Worm (Caenorhabditis elegans) whole organism, young adult: ENCODE data around the gene R06B9.5.

ENCODE experiments used
- B0336.3 ChIP-seq: fragments of 200-800 bp; sonication (Bioruptor generic); IDR thresholded peaks from 2 replicates; pipeline ENCODE4 v1.3.6; 2022; ENCODE audit warnings: missing genetic modification characterization, missing compliant biosample characterization
- C06A6.2 ChIP-seq: fragments of 200-800 bp; sonication (Bioruptor generic); conservative IDR thresholded peaks from 2 replicates; pipeline ENCODE4 v1.3.6; 2022; ENCODE audit warnings: missing genetic modification characterization, missing compliant biosample characterization
- D2030.7 ChIP-seq: fragments of 200-800 bp; sonication (Bioruptor generic); IDR thresholded peaks from 2 replicates; pipeline ENCODE4 v1.3.6; 2022; ENCODE audit warnings: missing genetic modification reagents, missing genetic modification characterization, missing compliant biosample characterization
- F33H1.4 ChIP-seq: fragments of 200-800 bp; sonication (Bioruptor generic); IDR thresholded peaks from 2 replicates; pipeline ENCODE4 v1.3.6; 2022; ENCODE audit warnings: missing genetic modification reagents, missing genetic modification characterization, missing compliant biosample characterization
- F52B5.7 ChIP-seq: sonication (generic microtip); optimal IDR thresholded peaks from 2 replicates; lab custom pipeline; 2016; ENCODE audit warnings: mild to moderate bottlenecking, missing genetic modification characterization, missing compliant biosample characterization
- F55B11.4 ChIP-seq: sonication (generic microtip); optimal IDR thresholded peaks from 2 replicates; lab custom pipeline; 2016; ENCODE audit warnings: missing compliant biosample characterization, missing genetic modification characterization, borderline replicate concordance; ENCODE audit not compliant: insufficient read depth
- F57A8.1 ChIP-seq: fragments of 200-800 bp; sonication (Bioruptor generic); optimal IDR thresholded peaks from 2 replicates; lab custom pipeline; 2018; ENCODE audit warnings: mild to moderate bottlenecking, missing genetic modification characterization, moderate library complexity, missing compliant biosample characterization
- T07F8.4 ChIP-seq: sonication (generic microtip); optimal IDR thresholded peaks from 2 replicates; lab custom pipeline; 2016; ENCODE audit warnings: mild to moderate bottlenecking, missing genetic modification characterization, moderate library complexity, missing compliant biosample characterization
- Y67H2A.10 ChIP-seq: fragments of 200-800 bp; sonication (Bioruptor generic); conservative IDR thresholded peaks from 2 replicates; pipeline ENCODE4 v1.3.6; 2022; ENCODE audit warnings: missing genetic modification reagents, missing genetic modification characterization, missing compliant biosample characterization
- Y79H2A.3 ChIP-seq: fragments of 200-800 bp; sonication (Bioruptor generic); conservative IDR thresholded peaks from 2 replicates; pipeline ENCODE4 v1.3.6; 2022; ENCODE audit warnings: missing genetic modification reagents, missing genetic modification characterization, missing compliant biosample characterization
- Y95B8A.8 ChIP-seq: fragments of 200-800 bp; sonication (Bioruptor generic); IDR thresholded peaks from 2 replicates; pipeline ENCODE4 v1.3.6; 2022; ENCODE audit warnings: missing genetic modification reagents, missing genetic modification characterization, missing compliant biosample characterization
- aptf-2 ChIP-seq: fragments of 200-800 bp; sonication (Bioruptor generic); conservative IDR thresholded peaks from 2 replicates; pipeline ENCODE4 v1.3.6; 2022; ENCODE audit warnings: missing genetic modification reagents, missing genetic modification characterization, missing compliant biosample characterization
- attf-3 ChIP-seq: fragments of 200-800 bp; sonication (Bioruptor generic); conservative IDR thresholded peaks from 2 replicates; pipeline ENCODE4 v1.3.6; 2022; ENCODE audit warnings: missing genetic modification reagents, missing genetic modification characterization, missing compliant biosample characterization
- bed-1 ChIP-seq: fragments of 200-800 bp; sonication (Bioruptor generic); IDR thresholded peaks from 2 replicates; pipeline ENCODE4 v1.3.6; 2022; ENCODE audit warnings: missing genetic modification reagents, missing genetic modification characterization, missing compliant biosample characterization
- cebp-2 ChIP-seq: fragments of 200-800 bp; sonication (Bioruptor generic); IDR thresholded peaks from 2 replicates; pipeline ENCODE4 v1.3.6; 2022; ENCODE audit warnings: missing genetic modification characterization, missing compliant biosample characterization
- ceh-40 ChIP-seq: fragments of 200-800 bp; sonication (Bioruptor generic); IDR thresholded peaks from 2 replicates; pipeline ENCODE4 v1.3.6; 2022; ENCODE audit warnings: missing genetic modification characterization, missing compliant biosample characterization
- ceh-79 ChIP-seq: sonication (generic microtip); optimal IDR thresholded peaks from 2 replicates; lab custom pipeline; 2017; ENCODE audit warnings: mild to moderate bottlenecking, missing genetic modification characterization, missing compliant biosample characterization
- ceh-91 ChIP-seq: fragments of 200-800 bp; sonication (Bioruptor generic); IDR thresholded peaks from 2 replicates; pipeline ENCODE4 v1.3.6; 2022; ENCODE audit warnings: missing genetic modification reagents, missing genetic modification characterization, missing compliant biosample characterization
- chd-7 ChIP-seq: sonication (generic microtip); optimal IDR thresholded peaks from 2 replicates; lab custom pipeline; 2016; ENCODE audit warnings: mild to moderate bottlenecking, missing genetic modification characterization, moderate library complexity, missing compliant biosample characterization
- dpff-1 ChIP-seq: sonication (generic microtip); optimal IDR thresholded peaks from 2 replicates; lab custom pipeline; 2017; ENCODE audit warnings: mild to moderate bottlenecking, missing genetic modification characterization, missing compliant biosample characterization
- dpl-1 ChIP-seq: fragments of 150-350 bp; optimal IDR thresholded peaks from 2 replicates; lab custom pipeline; 2014; ENCODE audit warnings: missing biosample characterization, missing genetic modification reagents, missing genetic modification characterization
- egl-18 ChIP-seq: fragments of 200-800 bp; sonication (Bioruptor generic); IDR thresholded peaks from 2 replicates; pipeline ENCODE4 v1.3.6; 2022; ENCODE audit warnings: missing genetic modification reagents, missing genetic modification characterization, missing compliant biosample characterization
- egl-44 ChIP-seq: fragments of 200-800 bp; sonication (Bioruptor generic); IDR thresholded peaks from 2 replicates; pipeline ENCODE4 v1.3.6; 2022; ENCODE audit warnings: missing genetic modification reagents, missing genetic modification characterization, missing compliant biosample characterization
- egrh-3 ChIP-seq: fragments of 200-800 bp; sonication (Bioruptor generic); IDR thresholded peaks from 2 replicates; pipeline ENCODE4 v1.3.6; 2022; ENCODE audit warnings: missing genetic modification reagents, missing genetic modification characterization, missing compliant biosample characterization
- gei-17 ChIP-seq: fragments of 200-800 bp; sonication (Bioruptor generic); optimal IDR thresholded peaks from 2 replicates; lab custom pipeline; 2018; ENCODE audit warnings: mild to moderate bottlenecking, missing genetic modification characterization, missing compliant biosample characterization
- hlh-26 ChIP-seq: fragments of 200-800 bp; sonication (Bioruptor generic); conservative IDR thresholded peaks from 2 replicates; pipeline ENCODE4 v1.3.6; 2022; ENCODE audit warnings: missing genetic modification reagents, missing genetic modification characterization, missing compliant biosample characterization
- hmg-1.2 ChIP-seq: fragments of 200-800 bp; sonication (Bioruptor generic); IDR thresholded peaks from 2 replicates; pipeline ENCODE4 v1.3.6; 2022; ENCODE audit warnings: missing genetic modification reagents, missing genetic modification characterization, missing compliant biosample characterization
- hmg-20 ChIP-seq: fragments of 200-800 bp; sonication (Bioruptor generic); IDR thresholded peaks from 2 replicates; pipeline ENCODE4 v1.3.6; 2022; ENCODE audit warnings: missing genetic modification reagents, missing genetic modification characterization, missing compliant biosample characterization
- hrde-1 ChIP-seq: sonication (generic microtip); optimal IDR thresholded peaks from 2 replicates; lab custom pipeline; 2016; ENCODE audit warnings: missing genetic modification characterization, mild to moderate bottlenecking, missing compliant biosample characterization, moderate library complexity, missing genotype, missing genetic modification reagents, borderline replicate concordance
- hsf-1 ChIP-seq: fragments of 200-800 bp; sonication (Bioruptor generic); IDR thresholded peaks from 2 replicates; pipeline ENCODE4 v1.3.6; 2022; ENCODE audit warnings: missing genetic modification reagents, missing genetic modification characterization, missing compliant biosample characterization
- let-607 ChIP-seq, 2 experiments: fragments of 200-800 bp in 1 of 2; sonication (Bioruptor generic) in 1 of 2; sonication (generic microtip) in 1 of 2; optimal IDR thresholded peaks; 2 replicates each; lab custom pipeline; 2016 to 2018; ENCODE audit warnings: mild to moderate bottlenecking in 2 of 2, missing compliant biosample characterization in 2 of 2, missing genetic modification characterization in 2 of 2, moderate library complexity in 2 of 2, missing genotype in 1 of 2
- madf-6 ChIP-seq: fragments of 200-800 bp; sonication (Bioruptor generic); IDR thresholded peaks from 2 replicates; pipeline ENCODE4 v1.3.6; 2022; ENCODE audit warnings: missing genetic modification reagents, missing genetic modification characterization, missing compliant biosample characterization
- madf-8 ChIP-seq: fragments of 200-800 bp; sonication (Bioruptor generic); conservative IDR thresholded peaks from 2 replicates; pipeline ENCODE4 v1.3.6; 2022; ENCODE audit warnings: missing genetic modification reagents, missing genetic modification characterization, missing compliant biosample characterization
- mcd-1 ChIP-seq: fragments of 200-800 bp; sonication (Bioruptor generic); IDR thresholded peaks from 2 replicates; pipeline ENCODE4 v1.3.6; 2022; ENCODE audit warnings: missing genetic modification reagents, missing genetic modification characterization, missing compliant biosample characterization
- mxl-1 ChIP-seq: sonication (generic microtip); optimal IDR thresholded peaks from 2 replicates; lab custom pipeline; 2016; ENCODE audit warnings: missing genetic modification characterization, missing compliant biosample characterization
- nhr-179 ChIP-seq: sonication (generic microtip); optimal IDR thresholded peaks from 2 replicates; lab custom pipeline; 2016; ENCODE audit warnings: mild to moderate bottlenecking, missing genetic modification characterization, missing compliant biosample characterization
- nhr-90 ChIP-seq: sonication (generic microtip); optimal IDR thresholded peaks from 2 replicates; lab custom pipeline; 2016; ENCODE audit warnings: missing genotype, mild to moderate bottlenecking, missing genetic modification characterization, missing compliant biosample characterization
- pbrm-1 ChIP-seq: fragments of 200-800 bp; sonication (Bioruptor generic); IDR thresholded peaks from 2 replicates; pipeline ENCODE4 v1.3.6; 2022; ENCODE audit warnings: missing genetic modification reagents, missing genetic modification characterization, missing compliant biosample characterization
- snpc-1.1 ChIP-seq: sonication (generic microtip); optimal IDR thresholded peaks from 2 replicates; lab custom pipeline; 2017; ENCODE audit warnings: missing genetic modification characterization, mild to moderate bottlenecking, missing compliant biosample characterization, antibody characterized with exemption, moderate library complexity, missing genotype, missing genetic modification reagents; ENCODE audit not compliant: insufficient read depth
- snpc-4 ChIP-seq, 5 experiments: fragments of 150-350 bp in 1 of 5; sonication (generic microtip) in 4 of 5; optimal IDR thresholded peaks; 2 replicates each; lab custom pipeline; 2014 to 2018; ENCODE audit warnings: missing genetic modification characterization in 5 of 5, missing biosample characterization in 3 of 5, antibody characterized with exemption in 2 of 5, mild to moderate bottlenecking in 2 of 5, missing compliant biosample characterization in 2 of 5, missing genotype in 2 of 5, moderate library complexity in 2 of 5, missing genetic modification reagents in 1 of 5
- unc-62 ChIP-seq: fragments of 150-350 bp; optimal IDR thresholded peaks from 2 replicates; lab custom pipeline; 2014; ENCODE audit warnings: missing biosample characterization, missing genetic modification reagents, missing genetic modification characterization
- zim-3 ChIP-seq: sonication (generic microtip); optimal IDR thresholded peaks from 2 replicates; lab custom pipeline; 2017; ENCODE audit warnings: mild to moderate bottlenecking, missing genetic modification characterization, moderate library complexity, missing compliant biosample characterization
- ztf-25 ChIP-seq: fragments of 200-800 bp; sonication (Bioruptor generic); IDR thresholded peaks from 2 replicates; pipeline ENCODE4 v1.3.6; 2022; ENCODE audit warnings: missing genetic modification reagents, missing genetic modification characterization, missing compliant biosample characterization
- ztf-3 ChIP-seq: fragments of 200-800 bp; sonication (Bioruptor generic); optimal IDR thresholded peaks from 2 replicates; lab custom pipeline; 2018; ENCODE audit warnings: mild to moderate bottlenecking, missing genetic modification characterization, missing compliant biosample characterization
- ztf-6 ChIP-seq: fragments of 200-800 bp; sonication (Bioruptor generic); IDR thresholded peaks from 2 replicates; pipeline ENCODE4 v1.3.6; 2022; ENCODE audit warnings: missing genetic modification reagents, missing genetic modification characterization, missing compliant biosample characterization

The R06B9.5 gene

DNA sequence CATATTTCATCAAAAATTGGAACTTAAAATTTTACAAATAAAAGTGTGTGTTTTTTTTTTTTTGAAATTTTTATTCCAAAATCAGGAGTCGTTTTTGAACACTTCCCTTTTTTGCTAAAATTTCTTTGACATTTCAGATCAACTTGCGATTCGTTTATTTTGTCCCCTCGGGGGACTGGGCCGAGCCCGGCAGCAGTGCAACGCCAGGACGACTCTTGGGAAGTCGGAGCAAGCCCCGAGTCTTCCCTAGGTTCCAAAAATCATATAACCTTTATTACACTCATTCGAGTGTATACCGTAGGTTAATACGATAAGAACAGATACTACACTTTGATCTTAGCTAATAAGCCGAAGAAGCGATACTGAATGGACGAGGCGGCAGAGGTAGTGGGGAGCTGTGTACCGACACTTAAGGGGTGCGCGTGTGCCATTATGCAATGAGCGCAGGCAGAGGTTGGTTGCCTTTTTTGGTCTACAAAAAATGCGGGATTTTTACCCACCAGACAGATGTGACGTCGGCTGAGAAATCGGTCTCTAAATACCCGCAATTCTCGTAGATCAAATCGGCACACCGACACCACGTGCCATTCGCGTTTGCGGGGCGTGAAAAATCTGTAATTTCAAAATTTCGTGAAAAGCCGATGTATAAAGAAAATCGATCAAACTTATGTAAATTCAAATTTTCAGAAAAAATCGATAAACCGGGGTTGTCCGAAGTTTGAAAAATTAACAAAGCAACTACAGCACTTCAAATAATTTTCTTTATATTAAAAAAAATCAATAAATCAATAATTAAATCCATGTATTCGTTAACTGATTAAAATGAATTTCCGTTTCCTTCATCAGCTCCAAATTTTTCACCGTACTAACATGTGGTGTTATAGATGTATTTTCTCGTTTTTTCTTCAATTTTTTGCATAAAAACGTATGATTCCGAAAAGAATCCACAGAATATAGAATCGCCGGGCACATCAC, 18.4 kb upstream of the R06B9.5 start (continued):
- no peak for TF ChIP-seq ztf-6 (GFP tag; lab: Robert Waterston, UW)
- no peak for TF ChIP-seq F52B5.7
- peak; percentile 63 for TF ChIP-seq snpc-4 (GFP tag; optimal IDR thresholded peaks at IDR 0.05; lab: Kevin White, UChicago)
- peak in 3 of 4 experiments; percentile 76 to 95 (median 89) for TF ChIP-seq snpc-4 (tag; optimal IDR thresholded peaks at IDR 0.05; lab: Kevin White, UChicago)
- TF ChIP-seq egrh-3 (GFP tag; lab: Robert Waterston, UW) = no peak
- no peak for TF ChIP-seq F57A8.1 (GFP tag; lab: Kevin White, UChicago)
- TF ChIP-seq let-607 (tag; optimal IDR thresholded peaks at IDR 0.05; lab: Kevin White, UChicago) = no peak
- peak; percentile 74 for TF ChIP-seq D2030.7 (GFP tag; lab: Robert Waterston, UW)
- TF ChIP-seq gei-17 = no peak
- no peak for TF ChIP-seq ceh-40 (GFP tag; lab: Robert Waterston, UW)
- peak; percentile 48 for TF ChIP-seq F33H1.4 (GFP tag; lab: Robert Waterston, UW)
- no peak for TF ChIP-seq C06A6.2
- no peak for TF ChIP-seq nhr-90
- TF ChIP-seq dpl-1 (GFP tag; lab: Kevin White, UChicago) = no peak
- no peak for TF ChIP-seq Y79H2A.3 (GFP tag; lab: Robert Waterston, UW)
- no peak for TF ChIP-seq egl-44 (GFP tag; lab: Robert Waterston, UW)
- no peak for TF ChIP-seq dpff-1 (tag; lab: Kevin White, UChicago)
- no peak for TF ChIP-seq ceh-79 (tag; lab: Kevin White, UChicago)
- no peak for TF ChIP-seq hlh-26 (GFP tag; lab: Robert Waterston, UW)
- no peak for TF ChIP-seq T07F8.4 (tag; lab: Kevin White, UChicago)
- TF ChIP-seq cebp-2 = no peak
- TF ChIP-seq B0336.3 (GFP tag; lab: Robert Waterston, UW) = peak; percentile 40; the same call in 1 of the 2 replicates
- no peak for TF ChIP-seq hmg-20 (GFP tag; lab: Robert Waterston, UW)
- TF ChIP-seq zim-3 (tag; lab: Kevin White, UChicago) = no peak
- no peak for TF ChIP-seq attf-3 (GFP tag; lab: Robert Waterston, UW)
- TF ChIP-seq nhr-179 (tag; lab: Kevin White, UChicago) = no peak
- peak; percentile 80 for TF ChIP-seq aptf-2 (GFP tag; lab: Robert Waterston, UW)
- TF ChIP-seq mcd-1 (GFP tag; lab: Robert Waterston, UW) = peak; percentile 39
- TF ChIP-seq snpc-1.1 = peak; percentile 84
- no peak for TF ChIP-seq Y95B8A.8 (GFP tag; lab: Robert Waterston, UW)
- no peak for TF ChIP-seq F55B11.4 (tag; lab: Kevin White, UChicago)
- TF ChIP-seq ztf-3 (GFP tag; lab: Kevin White, UChicago) = no peak
- TF ChIP-seq egl-18 (GFP tag; lab: Robert Waterston, UW) = no peak
- no peak for TF ChIP-seq hrde-1
- no peak for TF ChIP-seq Y67H2A.10 (GFP tag; lab: Robert Waterston, UW)
- TF ChIP-seq unc-62 (GFP tag; lab: Kevin White, UChicago) = no peak
- 0 out of 2 replicates have a peak, but pooled peaks have one; percentile 48 for TF ChIP-seq pbrm-1
- TF ChIP-seq madf-6 (GFP tag; lab: Robert Waterston, UW) = peak; percentile 86
- no peak for TF ChIP-seq ztf-25 (GFP tag; lab: Robert Waterston, UW)
- TF ChIP-seq mxl-1 = no peak
- peak; percentile 14; the same call in 1 of the 2 replicates for TF ChIP-seq hsf-1 (GFP tag; lab: Robert Waterston, UW)
- no peak for TF ChIP-seq chd-7 (tag; lab: Kevin White, UChicago)
- TF ChIP-seq madf-8 (GFP tag; lab: Robert Waterston, UW) = peak; percentile 58
- TF ChIP-seq bed-1 (GFP tag; lab: Robert Waterston, UW) = no peak
- TF ChIP-seq hmg-1.2 (GFP tag; lab: Robert Waterston, UW) = peak; percentile 80
- no peak for TF ChIP-seq ceh-91 (GFP tag; lab: Robert Waterston, UW)
